Worm (Caenorhabditis elegans) whole organism, L3 larva: Measurements from ENCODE around the gene F46F2.3.

Experiments used
- R02D3.7 ChIP-seq: fragments of 150-350 bp; optimal IDR thresholded peaks from 2 replicates; lab custom pipeline; 2014; ENCODE audit warnings: missing biosample characterization, missing genetic modification characterization
- ama-1 ChIP-seq: fragments of 150-350 bp; optimal IDR thresholded peaks from 2 replicates; lab custom pipeline; 2018
- ceh-16 ChIP-seq: sonication (generic microtip); optimal IDR thresholded peaks from 2 replicates; lab custom pipeline; 2017; ENCODE audit warnings: missing biosample characterization, missing genetic modification characterization
- ceh-82 ChIP-seq: fragments of 150-350 bp; optimal IDR thresholded peaks from 2 replicates; lab custom pipeline; 2014; ENCODE audit warnings: missing biosample characterization, missing genetic modification characterization
- egl-27 ChIP-seq: sonication (generic microtip); optimal IDR thresholded peaks from 4 replicates; lab custom pipeline; 2017; ENCODE audit warnings: missing biosample characterization, missing genetic modification reagents, missing genetic modification characterization
- egl-5 ChIP-seq: fragments of 150-350 bp; optimal IDR thresholded peaks from 2 replicates; lab custom pipeline; 2017; ENCODE audit warnings: missing biosample characterization, missing genetic modification reagents, missing genetic modification characterization, inconsistent platforms
- elt-1 ChIP-seq: fragments of 150-350 bp; optimal IDR thresholded peaks from 2 replicates; lab custom pipeline; 2014; ENCODE audit warnings: missing biosample characterization, missing genetic modification characterization
- elt-2 ChIP-seq: sonication (generic microtip); optimal IDR thresholded peaks from 2 replicates; lab custom pipeline; 2016; ENCODE audit warnings: missing genetic modification reagents, mild to moderate bottlenecking, missing genetic modification characterization, missing compliant biosample characterization
- elt-3 ChIP-seq, 3 experiments: fragments of 150-350 bp in 1 of 3; sonication (generic microtip) in 2 of 3; optimal IDR thresholded peaks; 2 replicates in 2 of 3; 4 replicates in 1 of 3; lab custom pipeline; 2014 to 2017; ENCODE audit warnings: missing biosample characterization in 3 of 3, missing genetic modification characterization in 3 of 3
- fos-1 ChIP-seq: fragments of 150-350 bp; optimal IDR thresholded peaks from 2 replicates; lab custom pipeline; 2014; ENCODE audit warnings: missing biosample characterization, missing genetic modification characterization
- jun-1 ChIP-seq: fragments of 150-350 bp; optimal IDR thresholded peaks from 2 replicates; lab custom pipeline; 2014; ENCODE audit warnings: missing biosample characterization, missing genetic modification reagents, missing genetic modification characterization
- lin-39 ChIP-seq: fragments of 150-350 bp; optimal IDR thresholded peaks from 2 replicates; lab custom pipeline; 2018; ENCODE audit warnings: missing biosample characterization, missing genetic modification reagents, missing genetic modification characterization
- lsy-12 ChIP-seq: sonication (generic microtip); optimal IDR thresholded peaks from 2 replicates; lab custom pipeline; 2016; ENCODE audit warnings: mild to moderate bottlenecking, missing genetic modification characterization, missing compliant biosample characterization
- mml-1 ChIP-seq: fragments of 150-350 bp; sonication (generic microtip); optimal IDR thresholded peaks from 3 replicates; lab custom pipeline; 2014; ENCODE audit warnings: missing biosample characterization, missing genetic modification characterization
- nfya-1 ChIP-seq: sonication (generic microtip); optimal IDR thresholded peaks from 2 replicates; lab custom pipeline; 2017; ENCODE audit warnings: missing genetic modification characterization, mild to moderate bottlenecking, missing compliant biosample characterization, antibody characterized with exemption, moderate library complexity; ENCODE audit not compliant: insufficient read depth
- nhr-11 ChIP-seq: fragments of 150-350 bp; optimal IDR thresholded peaks from 2 replicates; lab custom pipeline; 2014; ENCODE audit warnings: missing biosample characterization, missing genetic modification characterization
- nhr-23 ChIP-seq: fragments of 150-350 bp; optimal IDR thresholded peaks from 2 replicates; lab custom pipeline; 2014; ENCODE audit warnings: missing biosample characterization, missing genetic modification reagents, missing genetic modification characterization
- nhr-25 ChIP-seq: sonication (generic microtip); optimal IDR thresholded peaks from 2 replicates; lab custom pipeline; 2017; ENCODE audit warnings: missing biosample characterization, missing genetic modification characterization
- nhr-28 ChIP-seq: fragments of 150-350 bp; optimal IDR thresholded peaks from 2 replicates; lab custom pipeline; 2014; ENCODE audit warnings: missing biosample characterization, missing genetic modification characterization
- nhr-43 ChIP-seq: sonication (generic microtip); optimal IDR thresholded peaks from 2 replicates; lab custom pipeline; 2016; ENCODE audit warnings: mild to moderate bottlenecking, missing genetic modification characterization, missing compliant biosample characterization; ENCODE audit not compliant: poor library complexity, severe bottlenecking
- nhr-67 ChIP-seq: fragments of 150-350 bp; optimal IDR thresholded peaks from 2 replicates; lab custom pipeline; 2014; ENCODE audit warnings: missing biosample characterization, missing genetic modification characterization
- nhr-77 ChIP-seq: fragments of 150-350 bp; optimal IDR thresholded peaks from 2 replicates; lab custom pipeline; 2014; ENCODE audit warnings: missing biosample characterization, missing genetic modification characterization
- pha-4 ChIP-seq: fragments of 150-350 bp; optimal IDR thresholded peaks from 2 replicates; lab custom pipeline; 2014; ENCODE audit warnings: missing biosample characterization, missing genetic modification reagents, missing genetic modification characterization
- pqm-1 ChIP-seq: fragments of 150-350 bp; optimal IDR thresholded peaks from 2 replicates; lab custom pipeline; 2017; ENCODE audit warnings: missing biosample characterization, missing genetic modification characterization, inconsistent platforms
- sea-2 ChIP-seq: fragments of 150-350 bp; sonication (generic microtip); optimal IDR thresholded peaks from 4 replicates; lab custom pipeline; 2014; ENCODE audit warnings: missing biosample characterization, missing genetic modification reagents, missing genetic modification characterization
- skn-1 ChIP-seq: fragments of 150-350 bp; optimal IDR thresholded peaks from 2 replicates; lab custom pipeline; 2014; ENCODE audit warnings: missing biosample characterization, missing genetic modification characterization
- snpc-4 ChIP-seq: fragments of 150-350 bp; optimal IDR thresholded peaks from 2 replicates; lab custom pipeline; 2014; ENCODE audit warnings: missing biosample characterization, missing genetic modification characterization
- tbx-2 ChIP-seq: sonication (generic microtip); optimal IDR thresholded peaks from 2 replicates; lab custom pipeline; 2016; ENCODE audit warnings: mild to moderate bottlenecking, missing genetic modification characterization, missing compliant biosample characterization
- unc-62 ChIP-seq: fragments of 150-350 bp; sonication (generic microtip); optimal IDR thresholded peaks from 4 replicates; lab custom pipeline; 2014; ENCODE audit warnings: missing biosample characterization, missing genetic modification reagents, missing genetic modification characterization
- ztf-11 ChIP-seq: fragments of 150-350 bp; optimal IDR thresholded peaks from 2 replicates; lab custom pipeline; 2014; ENCODE audit warnings: missing biosample characterization, missing genetic modification characterization

F46F2.3 gene

DNA sequence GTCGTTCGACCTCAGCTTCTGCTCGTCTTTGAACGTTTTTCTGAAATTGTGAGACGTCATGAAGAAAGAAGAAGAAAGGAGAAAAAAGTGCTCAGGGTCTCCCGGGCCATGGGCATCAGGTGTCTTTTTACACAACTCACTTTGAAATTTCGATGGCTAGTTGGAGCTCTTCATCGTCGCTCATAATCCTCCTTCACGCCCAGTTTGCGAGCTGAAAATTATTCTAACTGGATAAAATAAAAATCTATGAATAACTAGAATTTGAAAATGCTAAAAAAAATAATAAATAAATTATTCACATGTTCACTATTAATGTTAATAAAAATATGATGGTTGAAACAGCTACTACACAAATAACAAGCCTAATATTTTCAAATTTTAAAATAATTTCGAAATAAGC is 13.9 kb downstream of the F46F2.3 start, which contains the start of gene piki-1:
piki-1 (minus strand) TSS at position 218 of the 400 bp plus-strand sequence.
- TF ChIP-seq ceh-82 (tag; lab: Kevin White, UChicago) = no peak
- TF ChIP-seq jun-1 (tag; lab: Kevin White, UChicago) = no peak
- TF ChIP-seq pqm-1 (tag; lab: Kevin White, UChicago) = no peak
- no peak for TF ChIP-seq ztf-11 (tag; lab: Kevin White, UChicago)
- no peak for TF ChIP-seq lsy-12
- no peak for TF ChIP-seq tbx-2 (tag; lab: Kevin White, UChicago)
- no peak for TF ChIP-seq skn-1 (tag; lab: Kevin White, UChicago)
- TF ChIP-seq sea-2 = no peak
- TF ChIP-seq mml-1 (tag; lab: Kevin White, UChicago) = no peak
- no peak for TF ChIP-seq egl-5
- TF ChIP-seq elt-3 (tag; optimal IDR thresholded peaks at IDR 0.05; lab: Kevin White, UChicago) = no peak
- TF ChIP-seq nfya-1 (tag; lab: Kevin White, UChicago) = no peak
- no peak for TF ChIP-seq R02D3.7 (tag; lab: Kevin White, UChicago)
- no peak for TF ChIP-seq nhr-11
- no peak for TF ChIP-seq nhr-77 (tag; lab: Kevin White, UChicago)

ce11 chrX:15242726-15243125 is 17.4 kb downstream of the F46F2.3 start:
- TF ChIP-seq tbx-2 (tag; lab: Kevin White, UChicago) = no peak

DNA sequence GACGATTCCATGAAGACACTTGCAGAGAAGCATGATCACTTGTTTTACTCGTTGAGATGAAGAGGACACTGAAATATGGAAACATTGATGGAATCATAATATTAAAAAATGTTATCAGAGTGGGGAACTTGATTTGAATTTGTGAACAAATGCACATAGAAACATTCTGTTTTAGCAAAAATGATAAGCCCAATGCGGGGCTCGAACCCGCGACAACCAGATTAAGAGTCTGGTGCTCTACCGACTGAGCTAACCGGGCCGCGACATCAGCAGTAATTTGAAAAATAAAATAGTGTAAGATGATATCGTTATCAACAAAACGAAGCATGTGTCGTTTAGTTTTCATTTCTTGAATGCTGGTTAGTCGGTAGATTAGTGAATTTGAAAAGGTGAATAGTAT is 18.9 kb downstream of the F46F2.3 start:
- no peak for TF ChIP-seq ceh-82 (tag; lab: Kevin White, UChicago)
- TF ChIP-seq jun-1 (tag; lab: Kevin White, UChicago) = no peak
- no peak for TF ChIP-seq nhr-28
- TF ChIP-seq nhr-23 = no peak
- TF ChIP-seq tbx-2 (tag; lab: Kevin White, UChicago) = no peak
- TF ChIP-seq elt-2 (tag; lab: Kevin White, UChicago) = peak; percentile 19

ce11 chrX:15236036-15236435 is 24.1 kb downstream of the F46F2.3 start:
- TF ChIP-seq elt-2 (tag; lab: Kevin White, UChicago) (peak; percentile 10), lsy-12 (peak; percentile 9), nhr-67 (tag; lab: Kevin White, UChicago) (no peak)

DNA sequence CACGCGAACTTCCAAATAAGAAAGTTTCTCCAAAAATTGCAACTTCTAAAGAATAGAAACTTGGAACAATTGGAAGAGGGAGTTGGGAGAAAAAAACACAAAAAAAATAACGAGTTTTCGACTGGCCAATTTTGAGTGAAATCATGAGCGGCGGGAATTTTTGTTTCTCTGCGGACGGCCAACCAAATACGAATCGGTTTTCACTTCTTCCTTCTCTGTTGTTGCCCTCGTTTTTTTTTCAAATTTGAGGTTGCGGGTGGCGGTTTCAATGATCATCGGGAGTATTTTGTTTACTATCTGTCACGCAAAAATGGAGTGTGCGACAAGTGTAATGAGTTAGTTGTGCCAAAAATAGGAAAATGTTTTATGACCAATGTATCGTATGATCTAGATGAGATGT is 26.4 kb downstream of the F46F2.3 start:
- TF ChIP-seq pha-4 (tag; lab: Kevin White, UChicago) = no peak
- TF ChIP-seq ceh-16 (tag; lab: Kevin White, UChicago) = no peak
- no peak for TF ChIP-seq nfya-1 (tag; lab: Kevin White, UChicago)
- TF ChIP-seq fos-1 (tag; lab: Kevin White, UChicago) = no peak
- no peak for TF ChIP-seq pqm-1 (tag; lab: Kevin White, UChicago)
- no peak for TF ChIP-seq lin-39 (tag; lab: Kevin White, UChicago)
- no peak for TF ChIP-seq ama-1 (lab: Kevin White, UChicago)
- TF ChIP-seq nhr-67 (tag; lab: Kevin White, UChicago) = no peak
- TF ChIP-seq nhr-43 (tag; lab: Kevin White, UChicago) = no peak
- TF ChIP-seq unc-62 (GFP tag; lab: Kevin White, UChicago) = no peak
- TF ChIP-seq nhr-25 (tag; lab: Kevin White, UChicago) = no peak
- no peak for TF ChIP-seq egl-27 (tag; lab: Kevin White, UChicago)
- TF ChIP-seq ceh-82 (tag; lab: Kevin White, UChicago) = no peak
- no peak for TF ChIP-seq elt-1 (tag; lab: Kevin White, UChicago)
- TF ChIP-seq ztf-11 (tag; lab: Kevin White, UChicago) = no peak
- no peak for TF ChIP-seq snpc-4 (tag; lab: Kevin White, UChicago)

DNA sequence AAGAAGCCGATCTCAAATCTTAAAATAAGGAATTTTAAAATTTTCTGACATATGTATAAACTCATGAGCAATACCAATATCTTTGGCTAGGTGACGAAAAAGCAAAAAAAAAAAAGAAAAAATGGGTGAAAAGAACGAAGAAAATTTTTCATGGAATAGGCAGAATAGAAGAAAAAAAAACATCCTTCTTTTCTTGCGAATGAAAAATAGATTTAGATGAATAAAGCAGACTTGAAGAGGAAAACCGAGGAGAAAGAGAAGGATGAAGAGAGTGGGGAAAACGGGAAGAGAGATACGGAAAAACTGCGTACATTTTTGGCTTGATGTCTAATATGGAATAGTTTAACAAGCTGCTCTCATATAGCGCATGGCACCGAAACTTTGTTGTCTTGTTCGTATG is 28.3 kb downstream of the F46F2.3 start:
- TF ChIP-seq nhr-11 = no peak
